Fruit fly (Drosophila melanogaster) whole organism, embryonic: ENCODE results near the gene Traf-like.

Experiments used
- CG43689 ChIP-seq: fragments of 200-800 bp; sonication (Bioruptor generic); IDR thresholded peaks from 2 replicates; pipeline ENCODE4 v1.3.6; 2022; ENCODE audit warnings: missing biosample characterization, missing genetic modification characterization
- disco-r ChIP-seq: fragments of 200-800 bp; sonication (Bioruptor generic); optimal IDR thresholded peaks from 2 replicates; lab custom pipeline; 2016; ENCODE audit warnings: missing biosample characterization, missing genetic modification characterization
- fru ChIP-seq: fragments of >200 bp; optimal IDR thresholded peaks from 2 replicates; lab custom pipeline; 2017
- maf-S ChIP-seq: fragments of 200-800 bp; sonication (Bioruptor generic); optimal IDR thresholded peaks from 2 replicates; lab custom pipeline; 2016; ENCODE audit warnings: missing biosample characterization, missing genetic modification characterization

DNA sequence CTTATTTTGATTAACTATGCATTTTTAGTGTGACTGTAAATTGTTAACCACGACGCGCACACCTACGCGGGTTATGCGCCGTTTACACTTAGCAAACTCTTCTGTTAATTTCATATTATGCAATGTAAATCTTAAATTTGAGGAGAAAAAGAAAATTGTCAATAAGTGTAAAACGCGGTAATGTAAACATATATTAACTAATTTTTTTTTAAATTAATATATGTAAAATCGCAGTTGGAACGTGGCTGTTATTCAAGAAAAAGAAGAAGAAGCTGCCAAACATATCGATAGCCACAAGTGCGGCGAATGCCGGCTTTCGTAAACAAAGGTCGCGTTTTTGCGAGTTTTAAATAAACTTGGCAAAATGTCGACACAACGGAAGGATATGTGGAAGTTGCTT, 23.4 kb upstream of the Traf-like start, which contains the start of the genes TH1 and mei-41:
- no peak for TF ChIP-seq disco-r (GFP tag; lab: Kevin White, UChicago)
- no peak for TF ChIP-seq fru (lab: Kevin White, UChicago)
- TF ChIP-seq CG43689 (GFP tag; lab: Robert Waterston, UW) = peak; percentile 78
- TF ChIP-seq maf-S (GFP tag; lab: Kevin White, UChicago) = no peak
